Worm (Caenorhabditis elegans): ENCODE results near the gene srg-15.

The srg-15 gene

DNA sequence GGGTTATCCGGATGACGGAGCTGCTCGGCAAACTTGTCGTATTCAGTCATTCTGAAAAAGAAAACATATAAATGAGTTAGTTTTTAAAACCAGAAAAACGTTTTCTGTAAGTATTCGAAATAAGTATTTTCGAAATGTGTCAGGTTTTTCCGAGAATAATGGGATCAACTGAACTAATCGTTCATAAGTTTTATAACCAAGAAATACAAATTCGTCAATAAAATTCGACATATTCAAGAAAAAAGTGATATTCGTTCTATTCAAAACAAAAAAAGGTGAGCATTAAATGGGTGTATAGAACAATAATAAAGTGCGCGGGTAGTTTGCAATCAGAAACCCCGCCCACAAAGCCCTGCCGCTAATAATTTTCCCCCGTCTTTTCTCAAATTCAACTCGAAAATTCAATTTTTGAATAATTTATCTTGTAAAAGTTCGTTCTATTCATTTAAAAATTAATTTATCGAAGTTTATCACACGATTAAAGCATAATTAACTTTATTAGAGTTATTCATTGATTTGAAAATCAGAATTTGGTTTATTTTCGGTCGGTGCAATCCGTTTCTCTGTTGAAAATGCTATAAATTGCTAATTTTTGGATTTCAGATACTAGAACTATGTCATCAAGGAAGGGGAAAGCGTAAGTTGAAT, 6.1 kb upstream of the srg-15 start, which contains the start of the genes cyn-11 and T01B7.5 (continued):
- no peak for TF ChIP-seq flh-1 (GFP tag; optimal IDR thresholded peaks at IDR 0.05)
- no peak for TF ChIP-seq elt-3 (tag; optimal IDR thresholded peaks at IDR 0.05)
- peak; percentile 81 for TF ChIP-seq mep-1 (tag; optimal IDR thresholded peaks at IDR 0.05)
- no peak for TF ChIP-seq unc-39 (tag; optimal IDR thresholded peaks at IDR 0.05)

DNA sequence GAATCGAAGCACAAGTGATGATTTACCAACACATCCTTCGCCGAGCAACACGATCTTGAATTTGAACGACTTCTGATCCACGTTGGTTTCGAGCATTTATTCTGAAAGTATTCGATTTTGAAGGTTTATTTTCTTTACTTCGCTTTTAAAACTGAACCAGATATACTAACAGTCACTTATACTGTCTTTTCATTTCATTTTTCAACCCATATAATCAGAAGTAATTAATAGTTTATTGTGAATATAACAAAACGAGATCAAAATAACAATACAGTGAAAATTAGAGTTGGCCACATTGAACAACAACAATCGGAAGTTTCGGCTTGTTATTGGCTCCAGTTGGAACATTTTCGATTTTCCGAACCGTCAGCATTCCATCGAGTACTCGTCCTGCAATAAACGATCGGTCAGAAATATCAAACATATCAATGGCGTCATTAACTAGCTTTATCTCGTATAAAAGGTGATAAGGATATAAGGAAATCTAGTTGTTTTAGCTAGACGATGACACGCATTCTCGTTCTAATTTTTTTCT, 4.8 kb upstream of the srg-15 start, which contains the start of the genes rab-21 and T01B7.13:
Gene rab-21 (minus strand): TSS at position 101 of the 535 bp plus-strand sequence.
Gene T01B7.13 (plus strand): TSS at position 485 of the 535 bp plus-strand sequence.
- no peak for TF ChIP-seq unc-39 (tag; optimal IDR thresholded peaks at IDR 0.05)
- no peak for TF ChIP-seq cnd-1 (tag; optimal IDR thresholded peaks at IDR 0.05)
- TF ChIP-seq nhr-12 (tag; optimal IDR thresholded peaks at IDR 0.05) = no peak
- no peak for TF ChIP-seq nhr-76 (tag; optimal IDR thresholded peaks at IDR 0.05)

- no peak for TF ChIP-seq ceh-43 (GFP tag; optimal IDR thresholded peaks at IDR 0.05)
- TF ChIP-seq unc-120 (tag; optimal IDR thresholded peaks at IDR 0.05; ENCODE audit: poor library complexity, severe bottlenecking) = peak; percentile 3
- no peak for TF ChIP-seq M03D4.4 (tag; optimal IDR thresholded peaks at IDR 0.05)
- no peak for TF ChIP-seq nhr-237 (tag; optimal IDR thresholded peaks at IDR 0.05)
- no peak for TF ChIP-seq mab-5 (tag; optimal IDR thresholded peaks at IDR 0.05)
- no peak for TF ChIP-seq drap-1 (GFP tag; optimal IDR thresholded peaks at IDR 0.05)
- TF ChIP-seq ces-1 (GFP tag; optimal IDR thresholded peaks at IDR 0.05) = no peak
- peak; percentile 20 for TF ChIP-seq unc-62 (GFP tag; optimal IDR thresholded peaks at IDR 0.05)
- TF ChIP-seq ham-2 (GFP tag; optimal IDR thresholded peaks at IDR 0.05) = no peak
- no peak for TF ChIP-seq nhr-76 (tag; optimal IDR thresholded peaks at IDR 0.05)
- no peak for TF ChIP-seq tbx-8 (GFP tag; optimal IDR thresholded peaks at IDR 0.05)
- TF ChIP-seq blmp-1 (tag; optimal IDR thresholded peaks at IDR 0.05) = no peak
- TF ChIP-seq ceh-39 (tag; optimal IDR thresholded peaks at IDR 0.05) = no peak
- TF ChIP-seq zip-8 (tag; optimal IDR thresholded peaks at IDR 0.05) = no peak
- peak; percentile 35 for TF ChIP-seq hlh-1 (tag; optimal IDR thresholded peaks at IDR 0.05)
- TF ChIP-seq flh-1 (GFP tag; optimal IDR thresholded peaks at IDR 0.05) = no peak
- TF ChIP-seq sptf-1 (tag; optimal IDR thresholded peaks at IDR 0.05) = no peak
Observed at ce11 chrII:8707024-8707423, 3.2 kb downstream of the srg-15 start, which contains the start of gene cup-16. TSS of gene cup-16 (plus strand) at chrII:8707155.

DNA sequence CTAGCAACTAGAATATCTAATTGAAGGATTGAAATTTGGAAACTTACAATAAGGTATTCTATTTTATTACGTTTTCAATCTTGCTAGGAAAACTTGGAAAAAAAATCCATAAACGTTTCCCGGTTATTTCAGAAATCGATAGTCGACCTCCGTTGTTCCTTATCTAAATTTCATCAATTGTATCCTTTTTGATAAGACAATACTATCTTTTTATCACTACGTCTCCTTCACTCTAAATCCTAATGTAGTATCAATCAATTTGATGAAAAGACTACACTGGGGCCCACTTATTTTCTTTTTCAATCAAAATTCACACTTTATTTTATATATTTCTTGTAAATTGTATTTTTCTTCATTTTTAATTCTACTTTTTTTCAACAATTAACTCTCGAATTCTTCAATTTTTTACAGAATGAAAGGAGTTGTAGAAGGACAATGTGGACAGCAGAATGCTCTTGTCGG, 5.8 kb downstream of the srg-15 start, which contains the start of gene prx-5:
Gene prx-5 (plus strand): TSS at position 412 of the 462 bp plus-strand sequence.
- no peak for TF ChIP-seq nhr-76 (tag; optimal IDR thresholded peaks at IDR 0.05)
- TF ChIP-seq zip-8 (tag; optimal IDR thresholded peaks at IDR 0.05) = no peak
- no peak for TF ChIP-seq nhr-237 (tag; optimal IDR thresholded peaks at IDR 0.05)
- TF ChIP-seq bed-3 (GFP tag; optimal IDR thresholded peaks at IDR 0.05) = no peak
- TF ChIP-seq cnd-1 (tag; optimal IDR thresholded peaks at IDR 0.05) = no peak

DNA sequence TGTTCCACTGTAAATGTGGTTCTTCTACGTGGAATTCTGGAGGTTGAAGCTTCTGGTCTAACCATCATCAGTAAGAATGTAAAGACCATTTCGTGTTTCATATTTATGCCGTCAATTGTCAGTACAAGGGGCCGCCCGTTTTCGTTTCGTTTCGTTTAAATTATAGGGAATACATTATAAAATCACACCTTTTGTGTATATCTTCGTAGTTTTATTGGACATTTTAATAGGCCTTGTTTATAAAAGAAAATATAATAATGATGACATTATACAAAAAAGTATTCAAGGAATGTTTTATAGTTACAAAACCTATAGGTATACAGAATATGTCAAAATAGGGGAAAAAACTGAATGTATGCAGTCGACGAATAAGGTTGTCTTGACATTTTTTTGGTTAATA, 6.5 kb downstream of the srg-15 start, which contains the start of gene ceh-7:
Gene ceh-7 (minus strand): TSS at position 101 of the 400 bp plus-strand sequence.
- TF ChIP-seq nhr-12 (tag; optimal IDR thresholded peaks at IDR 0.05) (no peak), blmp-1 (tag; optimal IDR thresholded peaks at IDR 0.05) (no peak), pha-4 (tag; optimal IDR thresholded peaks at IDR 0.05) (no peak), ceh-39 (tag; optimal IDR thresholded peaks at IDR 0.05) (no peak), bed-3 (GFP tag; optimal IDR thresholded peaks at IDR 0.05) (no peak), nhr-28 (tag; optimal IDR thresholded peaks at IDR 0.05) (no peak), snpc-4 (tag; optimal IDR thresholded peaks at IDR 0.05) (no peak), nhr-76 (tag; optimal IDR thresholded peaks at IDR 0.05) (no peak), lin-32 (GFP tag; optimal IDR thresholded peaks at IDR 0.05) (no peak), M03D4.4 (tag; optimal IDR thresholded peaks at IDR 0.05) (no peak), flh-1 (GFP tag; optimal IDR thresholded peaks at IDR 0.05) (no peak), unc-62 (GFP tag; optimal IDR thresholded peaks at IDR 0.05) (no peak), ces-1 (GFP tag; optimal IDR thresholded peaks at IDR 0.05) (no peak), lin-13 (tag; optimal IDR thresholded peaks at IDR 0.05) (no peak), ztf-11 (tag; optimal IDR thresholded peaks at IDR 0.05) (no peak), drap-1 (GFP tag; optimal IDR thresholded peaks at IDR 0.05) (no peak), sem-2 (GFP tag; optimal IDR thresholded peaks at IDR 0.05) (no peak), cnd-1 (tag; optimal IDR thresholded peaks at IDR 0.05) (no peak), unc-120 (tag; optimal IDR thresholded peaks at IDR 0.05; ENCODE audit: poor library complexity, severe bottlenecking) (no peak)

Measured in whole organism, mixed stage, embryonic.